Worm (Caenorhabditis elegans) whole organism, L4 larva: Measurements from ENCODE around the gene C34F6.10.

Experiments
- F26F4.8 ChIP-seq: fragments of 200-800 bp; sonication (Bioruptor generic); conservative IDR thresholded peaks from 2 replicates; pipeline ENCODE4 v1.3.6; 2022; ENCODE audit warnings: missing genetic modification characterization, missing compliant biosample characterization
- aha-1 ChIP-seq: fragments of 150-350 bp; peaks from one replicate; lab custom pipeline; 2014; ENCODE audit warnings: missing biosample characterization, missing genetic modification characterization
- ceh-62 ChIP-seq: sonication (generic microtip); optimal IDR thresholded peaks from 2 replicates; lab custom pipeline; 2017; ENCODE audit warnings: missing biosample characterization, missing genetic modification characterization
- lim-7 ChIP-seq: fragments of 200-800 bp; sonication (Bioruptor generic); IDR thresholded peaks from 2 replicates; pipeline ENCODE4 v1.3.6; 2022; ENCODE audit warnings: missing genetic modification characterization, missing compliant biosample characterization
- nhr-6 ChIP-seq: fragments of 150-350 bp; optimal IDR thresholded peaks from 2 replicates; lab custom pipeline; 2014; ENCODE audit warnings: missing biosample characterization, missing genetic modification characterization
- pha-4 ChIP-seq, 2 experiments: fragments of 150-350 bp in 1 of 2; fragments of 200-800 bp in 1 of 2; sonication (Bioruptor generic) in 1 of 2; IDR thresholded peaks in 1 of 2; optimal IDR thresholded peaks in 1 of 2; 2 replicates each; pipeline versions ENCODE4 v1.3.6 to Lab custom; 2014 to 2022; ENCODE audit warnings: missing genetic modification characterization in 2 of 2, missing genetic modification reagents in 2 of 2, missing biosample characterization in 1 of 2, missing compliant biosample characterization in 1 of 2
- skn-1 ChIP-seq: fragments of 150-350 bp; optimal IDR thresholded peaks from 2 replicates; lab custom pipeline; 2014; ENCODE audit warnings: missing biosample characterization, missing genetic modification characterization
- zag-1 ChIP-seq: fragments of 150-350 bp; optimal IDR thresholded peaks from 2 replicates; lab custom pipeline; 2014; ENCODE audit warnings: missing biosample characterization, missing genetic modification characterization

DNA sequence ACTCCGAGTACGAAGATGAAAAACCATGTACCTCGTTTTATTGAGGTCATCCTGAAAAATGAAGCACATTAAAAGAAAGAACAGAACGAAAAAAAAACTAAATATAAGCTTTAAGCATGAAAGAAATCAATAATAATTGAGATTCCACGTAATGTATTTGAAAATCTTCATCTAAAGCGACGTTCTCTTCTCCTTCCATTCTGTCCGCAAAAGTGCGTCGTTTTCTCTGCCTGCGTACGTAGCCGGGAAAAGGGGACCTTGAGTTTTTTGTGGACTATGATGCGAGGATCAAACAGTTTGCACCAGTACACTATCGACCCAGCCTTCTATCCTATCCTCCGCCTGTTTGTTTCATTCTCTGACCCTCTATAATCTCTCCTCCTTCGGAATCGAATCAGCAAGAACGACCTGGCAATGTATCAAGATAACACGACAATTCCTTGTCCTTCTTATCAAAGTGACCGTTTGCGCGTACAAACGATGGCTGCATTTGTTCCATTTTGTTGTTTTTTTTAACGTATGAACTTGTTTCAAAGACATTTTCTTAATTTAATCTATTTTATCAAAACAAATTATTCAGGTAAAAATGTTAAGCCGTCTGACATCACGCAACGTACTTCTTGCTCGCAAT lies 24.9 kb downstream of the C34F6.10 start, which contains the start of the genes C34F6.7 and idh-2:
- no peak for TF ChIP-seq zag-1 (tag; lab: Kevin White, UChicago)
- no peak for TF ChIP-seq lim-7 (GFP tag; lab: Robert Waterston, UW)
- no peak for TF ChIP-seq ceh-62 (tag; lab: Kevin White, UChicago)
- no peak for TF ChIP-seq nhr-6 (tag; lab: Kevin White, UChicago)
- no peak for TF ChIP-seq pha-4 (GFP tag; IDR thresholded peaks at IDR 0.05; lab: Robert Waterston, UW)
- TF ChIP-seq pha-4 (tag; optimal IDR thresholded peaks at IDR 0.05; lab: Kevin White, UChicago), result no peak
- TF ChIP-seq F26F4.8 (GFP tag; lab: Robert Waterston, UW), result no peak
- TF ChIP-seq aha-1 (tag; lab: Kevin White, UChicago), result peak; percentile 63
- no peak for TF ChIP-seq skn-1 (tag; lab: Kevin White, UChicago)
